Worm (Caenorhabditis elegans): ENCODE data around the gene eif-2D.

The eif-2D gene

DNA sequence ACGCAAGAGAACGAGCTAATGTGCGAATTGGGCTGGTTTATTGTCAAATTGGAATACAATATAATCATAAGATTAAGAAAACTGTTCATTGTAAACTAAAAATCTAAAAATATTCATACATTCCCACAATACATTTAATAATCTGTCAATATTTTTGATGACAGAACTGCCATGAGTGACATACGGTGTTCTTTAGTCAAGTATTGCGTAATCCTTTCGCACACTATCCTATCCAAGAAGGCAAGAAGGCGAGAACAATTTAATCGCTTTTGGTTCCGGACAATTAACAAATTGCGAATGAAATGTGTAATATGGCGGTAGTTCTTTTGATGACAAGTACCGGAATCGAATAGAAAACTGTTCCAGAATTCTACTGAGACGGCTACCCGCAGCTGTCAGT is 43.4 kb downstream of the eif-2D start:
- TF ChIP-seq W03F9.2 (tag; optimal IDR thresholded peaks at IDR 0.05), result no peak
- TF ChIP-seq him-1 (tag; optimal IDR thresholded peaks at IDR 0.05), result no peak

DNA sequence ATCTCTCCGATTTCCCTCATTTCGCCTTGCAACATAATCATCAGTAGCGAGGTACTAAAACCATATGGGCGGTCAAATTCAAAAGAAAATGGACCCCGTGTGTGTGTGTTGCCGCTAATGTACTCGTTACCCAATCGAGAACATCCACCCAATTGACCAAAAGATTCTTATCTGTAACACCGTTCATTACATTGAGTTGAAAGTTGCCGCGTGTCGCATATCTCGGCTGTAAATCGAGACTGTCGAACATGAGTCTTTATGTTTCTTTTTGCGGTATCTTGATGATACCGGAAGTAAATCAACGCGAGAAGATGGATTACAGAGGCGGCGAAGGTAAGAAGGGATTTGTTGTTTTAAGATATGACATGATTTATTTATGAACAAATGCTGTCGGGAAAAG is 44.2 kb downstream of the eif-2D start:
- TF ChIP-seq W03F9.2 (tag; optimal IDR thresholded peaks at IDR 0.05) (no peak), dao-5 (tag; optimal IDR thresholded peaks at IDR 0.05) (no peak), him-1 (tag; optimal IDR thresholded peaks at IDR 0.05) (no peak)

DNA sequence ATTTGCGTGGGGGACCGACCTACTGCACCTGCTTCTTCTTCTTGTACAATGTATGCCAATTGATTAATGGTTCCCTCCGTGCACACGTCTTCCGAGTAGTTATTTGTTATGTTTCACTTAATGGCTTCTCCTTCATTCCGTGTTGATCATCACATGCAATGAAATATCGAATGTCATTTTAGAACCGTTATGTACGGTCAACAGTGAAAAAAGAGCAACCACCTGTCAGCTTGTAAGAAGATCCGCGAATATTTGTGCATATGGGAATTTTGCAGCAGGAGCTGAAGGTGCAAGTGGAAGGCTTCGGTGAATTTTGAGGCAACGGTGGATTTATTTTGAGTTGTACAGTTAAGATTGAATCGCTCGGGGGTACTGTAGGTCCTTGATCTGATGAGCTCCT is 45.1 kb downstream of the eif-2D start:
- TF ChIP-seq him-1 (tag; optimal IDR thresholded peaks at IDR 0.05) (no peak), W03F9.2 (tag; optimal IDR thresholded peaks at IDR 0.05) (no peak), dao-5 (tag; optimal IDR thresholded peaks at IDR 0.05) (no peak)

DNA sequence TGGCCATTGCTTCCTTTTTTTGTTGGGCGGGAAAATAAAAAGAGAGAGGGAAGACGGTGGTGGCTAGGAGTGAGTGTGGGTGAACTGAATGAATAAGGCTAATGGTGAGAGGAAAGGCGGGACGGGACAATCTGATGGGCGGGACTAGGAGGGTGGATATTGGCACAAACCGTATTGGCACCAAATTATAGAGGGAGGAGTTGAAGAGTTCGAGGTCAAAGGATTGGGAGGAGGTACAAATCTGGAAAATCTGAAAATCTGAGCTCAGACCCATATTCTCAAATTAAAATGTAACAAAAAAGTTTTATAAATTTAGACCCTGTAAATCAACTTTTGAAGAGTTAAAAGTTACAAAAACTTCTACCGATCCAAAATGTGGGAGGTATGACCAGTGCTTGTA is 47.3 kb downstream of the eif-2D start, which contains the start of gene hlh-14:
hlh-14 (minus strand) TSS at position 101 of the 400 bp plus-strand sequence.
- no peak for TF ChIP-seq W03F9.2 (tag; optimal IDR thresholded peaks at IDR 0.05)
- TF ChIP-seq him-1 (tag; optimal IDR thresholded peaks at IDR 0.05), result no peak
- no peak for TF ChIP-seq dao-5 (tag; optimal IDR thresholded peaks at IDR 0.05)

DNA sequence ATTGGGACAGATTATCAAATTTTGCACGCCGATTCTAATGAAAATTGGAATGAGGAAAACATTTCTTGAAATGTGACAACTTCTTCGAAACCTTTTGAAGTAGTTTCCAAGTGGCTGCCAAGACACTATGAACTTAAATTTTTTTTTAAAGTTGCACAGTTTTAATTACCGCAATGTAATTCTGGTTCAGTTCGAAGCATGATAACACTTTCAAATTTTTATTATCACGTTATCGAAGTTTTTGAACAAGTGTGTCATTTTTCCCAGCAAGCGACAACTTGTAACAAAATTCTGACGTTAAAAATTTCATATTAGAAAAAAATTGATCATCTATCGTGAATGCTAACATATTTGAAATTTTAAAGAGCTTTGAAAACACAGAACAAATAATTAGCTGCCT is 51.2 kb downstream of the eif-2D start:
- TF ChIP-seq W03F9.2 (tag; optimal IDR thresholded peaks at IDR 0.05) (no peak), dao-5 (tag; optimal IDR thresholded peaks at IDR 0.05) (no peak), him-1 (tag; optimal IDR thresholded peaks at IDR 0.05) (no peak)
